Worm (Caenorhabditis elegans): ENCODE measurements around the gene T10D4.15.

DNA sequence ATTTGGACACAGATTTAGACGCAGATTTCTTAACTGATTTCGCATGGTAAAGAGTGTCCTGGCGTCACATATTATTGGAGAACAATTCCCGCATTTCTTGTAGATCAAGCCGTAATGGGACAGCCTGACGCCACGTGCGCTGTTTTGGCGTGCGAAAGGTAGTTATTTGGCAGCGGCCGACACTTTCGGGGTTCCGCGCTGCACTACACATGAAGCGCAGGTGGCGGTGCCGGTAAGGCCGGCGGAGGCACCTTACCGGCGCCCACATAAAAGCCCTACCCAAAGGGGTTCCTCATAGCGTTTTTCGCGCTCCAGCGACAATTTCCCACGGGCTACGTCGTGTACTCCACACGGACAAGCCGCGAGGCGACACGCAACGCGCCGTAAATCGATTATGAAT is 35.8 kb upstream of the T10D4.15 start:
- no peak for TF ChIP-seq ama-1 (optimal IDR thresholded peaks at IDR 0.05)
- TF ChIP-seq unc-39 (tag; optimal IDR thresholded peaks at IDR 0.05): no peak
- no peak for TF ChIP-seq F13H6.1 (tag; optimal IDR thresholded peaks at IDR 0.05)
- TF ChIP-seq unc-62 (GFP tag; optimal IDR thresholded peaks at IDR 0.05): no peak
- TF ChIP-seq lin-13 (GFP tag; optimal IDR thresholded peaks at IDR 0.05): no peak

Measured in whole organism, L2 larva.